Worm (Caenorhabditis elegans): ENCODE results near the gene T07D1.3.

T07D1.3 gene

ce11 chrX:2439728-2440127 is 3.5 kb downstream of the T07D1.3 start:
- TF ChIP-seq skn-1 (tag; optimal IDR thresholded peaks at IDR 0.05) (no peak), nhr-6 (tag; optimal IDR thresholded peaks at IDR 0.05) (peak; percentile 4), ZK337.2 (GFP tag; IDR thresholded peaks at IDR 0.05) (no peak), Y75B8A.6 (GFP tag; IDR thresholded peaks at IDR 0.05) (no peak), pqm-1 (tag; optimal IDR thresholded peaks at IDR 0.05) (peak; percentile 67), Y105C5A.15 (GFP tag; IDR thresholded peaks at IDR 0.05) (no peak), arid-1 (GFP tag; conservative IDR thresholded peaks at IDR 0.05) (no peak), nhr-76 (tag; optimal IDR thresholded peaks at IDR 0.05) (no peak), daf-12 (tag; optimal IDR thresholded peaks at IDR 0.05) (no peak), zfp-2 (tag; optimal IDR thresholded peaks at IDR 0.05) (no peak), madf-5 (GFP tag; IDR thresholded peaks at IDR 0.05) (no peak), ama-1 (optimal IDR thresholded peaks at IDR 0.05) (no peak), hlh-11 (tag; optimal IDR thresholded peaks at IDR 0.05) (peak; percentile 74), ztf-7 (tag; optimal IDR thresholded peaks at IDR 0.05) (no peak), attf-4 (tag; optimal IDR thresholded peaks at IDR 0.05) (no peak), unc-130 (GFP tag; optimal IDR thresholded peaks at IDR 0.05) (no peak), ceh-82 (tag; optimal IDR thresholded peaks at IDR 0.05) (no peak), dve-1 (tag; optimal IDR thresholded peaks at IDR 0.05; ENCODE audit: insufficient read depth) (no peak), nhr-28 (tag; optimal IDR thresholded peaks at IDR 0.05) (peak; percentile 64), pha-4 (GFP tag; IDR thresholded peaks at IDR 0.05) (no peak), pha-4 (tag; optimal IDR thresholded peaks at IDR 0.05) (no peak), lsy-2 (tag; optimal IDR thresholded peaks at IDR 0.05) (no peak), mxl-3 (GFP tag; optimal IDR thresholded peaks at IDR 0.05) (no peak), F37D6.2 (tag; optimal IDR thresholded peaks at IDR 0.05) (no peak), daf-16 (GFP tag; optimal IDR thresholded peaks at IDR 0.05) (no peak), daf-16 (tag; optimal IDR thresholded peaks at IDR 0.05) (peak; percentile 96), egl-43 (GFP tag; IDR thresholded peaks at IDR 0.05) (no peak), nhr-25 (tag; optimal IDR thresholded peaks at IDR 0.05; ENCODE audit: borderline replicate concordance, insufficient read depth) (no peak), rbr-2 (tag; optimal IDR thresholded peaks at IDR 0.05) (no peak), hlh-30 (tag; optimal IDR thresholded peaks at IDR 0.05; ENCODE audit: insufficient read depth) (no peak), aly-2 (tag; optimal IDR thresholded peaks at IDR 0.05) (no peak), T20F7.1 (GFP tag; optimal IDR thresholded peaks at IDR 0.05) (no peak), ctbp-1 (GFP tag; IDR thresholded peaks at IDR 0.05) (no peak), nhr-10 (tag; optimal IDR thresholded peaks at IDR 0.05) (no peak), vab-7 (GFP tag; IDR thresholded peaks at IDR 0.05) (no peak), hif-1 (tag; optimal IDR thresholded peaks at IDR 0.05) (no peak), ceh-62 (tag; optimal IDR thresholded peaks at IDR 0.05) (no peak), ZK546.5 (tag; optimal IDR thresholded peaks at IDR 0.05) (no peak), nhr-42 (GFP tag; IDR thresholded peaks at IDR 0.05) (no peak), dmd-6 (GFP tag; IDR thresholded peaks at IDR 0.05) (peak; percentile 59), mep-1 (tag; optimal IDR thresholded peaks at IDR 0.05) (no peak), egl-27 (tag; optimal IDR thresholded peaks at IDR 0.05) (no peak), php-3 (GFP tag; IDR thresholded peaks at IDR 0.05) (no peak), F44E2.7 (GFP tag; IDR thresholded peaks at IDR 0.05) (no peak), F26F4.8 (GFP tag; conservative IDR thresholded peaks at IDR 0.05) (no peak), Y5F2A.4 (GFP tag; optimal IDR thresholded peaks at IDR 0.05) (no peak), snpc-1.2 (GFP tag; IDR thresholded peaks at IDR 0.05) (no peak), ceh-32 (tag; optimal IDR thresholded peaks at IDR 0.05; ENCODE audit: poor library complexity) (no peak), lin-29 (GFP tag; IDR thresholded peaks at IDR 0.05) (no peak), madf-9 (GFP tag; conservative IDR thresholded peaks at IDR 0.05) (no peak), dmd-8 (GFP tag; IDR thresholded peaks at IDR 0.05) (no peak), lin-15B (tag; optimal IDR thresholded peaks at IDR 0.05) (no peak), ceh-20 (GFP tag; IDR thresholded peaks at IDR 0.05) (no peak)

Data from whole organism, L4 larva.